Fruit fly (Drosophila melanogaster): ENCODE data around the gene CG32191.

- TF ChIP-seq Hr38 (GFP tag; optimal IDR thresholded peaks at IDR 0.05), result no peak
- no peak for TF ChIP-seq Eip93F (GFP tag; optimal IDR thresholded peaks at IDR 0.05)
- TF ChIP-seq lz (GFP tag; optimal IDR thresholded peaks at IDR 0.05), result peak; percentile 29
- peak; percentile 12 for TF ChIP-seq vri (GFP tag; optimal IDR thresholded peaks at IDR 0.05)
- peak; percentile 76 for TF ChIP-seq acj6 (GFP tag; optimal IDR thresholded peaks at IDR 0.05)
- no peak for TF ChIP-seq Smox (GFP tag; optimal IDR thresholded peaks at IDR 0.05)
These were observed 47.9 kb upstream of the CG32191 start, which contains the start of gene CG5535 for dm6 chr3L:17856655-17857479.
